Fruit fly (Drosophila melanogaster) whole organism, embryonic: ENCODE data around the gene Suv3.

Source experiments
- Atf6 ChIP-seq: fragments of 200-800 bp; sonication (Bioruptor generic); IDR thresholded peaks from 2 replicates; pipeline ENCODE4 v1.3.6; 2022; ENCODE audit warnings: missing biosample characterization, missing genetic modification characterization
- Bgb ChIP-seq: fragments of 200-800 bp; sonication (Bioruptor generic); IDR thresholded peaks from 2 replicates; pipeline ENCODE4 v1.3.6; 2022; ENCODE audit warnings: missing biosample characterization, missing genetic modification characterization; ENCODE audit not compliant: partially characterized antibody
- CG10267 ChIP-seq: fragments of 200-800 bp; sonication (Bioruptor generic); optimal IDR thresholded peaks from 2 replicates; lab custom pipeline; 2018; ENCODE audit warnings: missing biosample characterization, mild to moderate bottlenecking, missing genetic modification characterization, moderate library complexity
- CG10366 ChIP-seq: fragments of 200-800 bp; sonication (Bioruptor generic); IDR thresholded peaks from 2 replicates; pipeline ENCODE4 v1.3.6; 2022; ENCODE audit warnings: missing biosample characterization, missing genetic modification characterization
- CG11247 ChIP-seq: fragments of 200-800 bp; sonication (Bioruptor generic); IDR thresholded peaks from 2 replicates; pipeline ENCODE4 v1.3.6; 2022; ENCODE audit warnings: missing biosample characterization, missing genetic modification characterization
- CG12071 ChIP-seq: fragments of 200-800 bp; sonication (Bioruptor generic); optimal IDR thresholded peaks from 3 replicates; lab custom pipeline; 2018; ENCODE audit warnings: missing biosample characterization, mild to moderate bottlenecking, missing genetic modification characterization
- CG12942 ChIP-seq: fragments of 200-800 bp; sonication (Bioruptor generic); optimal IDR thresholded peaks from 3 replicates; lab custom pipeline; 2016; ENCODE audit warnings: missing biosample characterization, missing genetic modification characterization
- CG13424 ChIP-seq: fragments of 200-800 bp; sonication (Bioruptor generic); optimal IDR thresholded peaks from 2 replicates; lab custom pipeline; 2019; ENCODE audit warnings: missing biosample characterization, mild to moderate bottlenecking, missing genetic modification characterization, moderate library complexity
- CG15073 ChIP-seq: fragments of 200-800 bp; sonication (Bioruptor generic); optimal IDR thresholded peaks from 2 replicates; lab custom pipeline; 2016; ENCODE audit warnings: missing biosample characterization, missing genetic modification characterization
- CG15479 ChIP-seq: fragments of 200-800 bp; sonication (Bioruptor generic); optimal IDR thresholded peaks from 3 replicates; lab custom pipeline; 2019; ENCODE audit warnings: missing biosample characterization, mild to moderate bottlenecking, missing genetic modification characterization, moderate library complexity
- CG16863 ChIP-seq: fragments of 200-800 bp; sonication (Bioruptor generic); optimal IDR thresholded peaks from 3 replicates; lab custom pipeline; 2016; ENCODE audit warnings: missing biosample characterization, missing genetic modification characterization
- CG30403 ChIP-seq: fragments of 200-800 bp; sonication (Bioruptor generic); optimal IDR thresholded peaks from 3 replicates; lab custom pipeline; 2016; ENCODE audit warnings: missing biosample characterization, missing genetic modification characterization
- CG3065 ChIP-seq: fragments of 200-800 bp; sonication (Bioruptor generic); optimal IDR thresholded peaks from 2 replicates; lab custom pipeline; 2016; ENCODE audit warnings: missing biosample characterization, missing genetic modification characterization
- CG32772 ChIP-seq: fragments of 200-800 bp; sonication (Bioruptor generic); IDR thresholded peaks from 2 replicates; pipeline ENCODE4 v1.3.6; 2022; ENCODE audit warnings: missing biosample characterization, missing genetic modification characterization
- CG34224 ChIP-seq: fragments of 200-800 bp; sonication (Bioruptor generic); IDR thresholded peaks from 3 replicates; pipeline ENCODE4 v1.3.6; 2022; ENCODE audit warnings: missing biosample characterization, missing genetic modification characterization; ENCODE audit not compliant: partially characterized antibody
- CG34422 ChIP-seq: fragments of 200-800 bp; sonication (Bioruptor generic); IDR thresholded peaks from 3 replicates; pipeline ENCODE4 v1.3.6; 2022; ENCODE audit warnings: missing biosample characterization, missing genetic modification characterization
- CG6765 ChIP-seq: fragments of 200-800 bp; sonication (Bioruptor generic); optimal IDR thresholded peaks from 3 replicates; lab custom pipeline; 2017; ENCODE audit warnings: missing biosample characterization, mild to moderate bottlenecking, missing genetic modification characterization
- CG6854 ChIP-seq: fragments of 200-800 bp; sonication (Bioruptor generic); optimal IDR thresholded peaks from 3 replicates; lab custom pipeline; 2017; ENCODE audit warnings: missing biosample characterization, mild to moderate bottlenecking, missing genetic modification characterization
- CG7372 ChIP-seq: fragments of 200-800 bp; sonication (Bioruptor generic); IDR thresholded peaks from 2 replicates; pipeline ENCODE4 v1.3.6; 2022; ENCODE audit warnings: missing biosample characterization, missing genetic modification characterization
- CG9609 ChIP-seq: fragments of 200-800 bp; sonication (Bioruptor generic); optimal IDR thresholded peaks from 3 replicates; lab custom pipeline; 2016; ENCODE audit warnings: missing biosample characterization, missing genetic modification characterization
- CG9727 ChIP-seq: fragments of 200-800 bp; sonication (Bioruptor generic); optimal IDR thresholded peaks from 3 replicates; lab custom pipeline; 2017; ENCODE audit warnings: missing biosample characterization, mild to moderate bottlenecking, missing genetic modification characterization
- D19A ChIP-seq: fragments of 200-800 bp; optimal IDR thresholded peaks from 3 replicates; lab custom pipeline; 2019; ENCODE audit warnings: missing biosample characterization, mild to moderate bottlenecking, missing genetic modification characterization, moderate library complexity
- Dad ChIP-seq: fragments of 200-800 bp; sonication (Bioruptor generic); optimal IDR thresholded peaks from 3 replicates; lab custom pipeline; 2016; ENCODE audit warnings: missing biosample characterization, missing genetic modification characterization
- E2f2 ChIP-seq: fragments of 200-800 bp; sonication (Bioruptor generic); IDR thresholded peaks from 2 replicates; pipeline ENCODE4 v1.3.6; 2022; ENCODE audit warnings: missing biosample characterization, missing genetic modification characterization
- Eip74EF ChIP-seq, 2 experiments: fragments of 200-800 bp in 1 of 2; fragments of >200 bp in 1 of 2; sonication (Bioruptor generic) in 1 of 2; optimal IDR thresholded peaks; 2 replicates each; lab custom pipeline; 2017 to 2019; ENCODE audit warnings: missing biosample characterization in 2 of 2, missing genetic modification characterization in 2 of 2, mild to moderate bottlenecking in 1 of 2, moderate library complexity in 1 of 2
- HmgD ChIP-seq: fragments of 200-800 bp; sonication (Bioruptor generic); optimal IDR thresholded peaks from 3 replicates; lab custom pipeline; 2016; ENCODE audit warnings: missing biosample characterization, missing genetic modification characterization
- Lhr ChIP-seq: fragments of 200-800 bp; sonication (Bioruptor generic); optimal IDR thresholded peaks from 3 replicates; lab custom pipeline; 2017; ENCODE audit warnings: mild to moderate bottlenecking, missing biosample characterization, missing genetic modification reagents, missing genetic modification characterization
- NFAT ChIP-seq: fragments of 200-800 bp; sonication (Bioruptor generic); IDR thresholded peaks from 2 replicates; pipeline ENCODE4 v1.3.6; 2022; ENCODE audit warnings: missing biosample characterization, missing genetic modification characterization
- NK7.1 ChIP-seq: fragments of 200-800 bp; sonication (Bioruptor generic); optimal IDR thresholded peaks from 3 replicates; lab custom pipeline; 2016; ENCODE audit warnings: missing biosample characterization, missing genetic modification characterization
- Nf-YB ChIP-seq: fragments of 200-800 bp; sonication (Bioruptor generic); optimal IDR thresholded peaks from 3 replicates; lab custom pipeline; 2019; ENCODE audit warnings: missing biosample characterization, mild to moderate bottlenecking, missing genetic modification characterization, moderate library complexity
- Oaz ChIP-seq: fragments of 200-800 bp; sonication (Bioruptor generic); IDR thresholded peaks from 2 replicates; pipeline ENCODE4 v1.3.6; 2022; ENCODE audit warnings: missing biosample characterization, missing genetic modification characterization
- Optix ChIP-seq: fragments of 200-800 bp; sonication (Bioruptor generic); IDR thresholded peaks from 3 replicates; pipeline ENCODE4 v1.3.6; 2022; ENCODE audit warnings: missing biosample characterization, missing genetic modification characterization
- PHDP ChIP-seq: fragments of 200-800 bp; sonication (Bioruptor generic); optimal IDR thresholded peaks from 3 replicates; lab custom pipeline; 2018; ENCODE audit warnings: missing biosample characterization, mild to moderate bottlenecking, missing genetic modification characterization, moderate library complexity
- Trl ChIP-seq, 3 experiments: fragments of >200 bp in 2 of 3; fragments of 200-800 bp in 1 of 3; sonication (Bioruptor generic) in 1 of 3; optimal IDR thresholded peaks; 2 replicates in 1 of 3; 3 replicates in 2 of 3; lab custom pipeline; 2016 to 2017; ENCODE audit warnings: missing biosample characterization in 1 of 3, missing genetic modification characterization in 1 of 3
- abd-A ChIP-seq: fragments of 200-800 bp; sonication (Bioruptor generic); optimal IDR thresholded peaks from 3 replicates; lab custom pipeline; 2019; ENCODE audit warnings: missing biosample characterization, mild to moderate bottlenecking, missing genetic modification characterization, moderate library complexity
- amos ChIP-seq: fragments of 200-800 bp; sonication (Bioruptor generic); IDR thresholded peaks from 2 replicates; pipeline ENCODE4 v1.3.6; 2022; ENCODE audit warnings: missing biosample characterization, missing genetic modification characterization; ENCODE audit not compliant: partially characterized antibody
- cas ChIP-seq: fragments of 200-800 bp; sonication (Bioruptor generic); IDR thresholded peaks from 2 replicates; pipeline ENCODE4 v1.3.6; 2022; ENCODE audit warnings: missing biosample characterization, missing genetic modification characterization
- chif ChIP-seq, 2 experiments: fragments of 200-800 bp; sonication (Bioruptor generic); optimal IDR thresholded peaks; 3 replicates each; lab custom pipeline; 2016; ENCODE audit warnings: missing biosample characterization in 2 of 2, missing genetic modification characterization in 2 of 2
- corto ChIP-seq: fragments of 200-800 bp; sonication (Bioruptor generic); optimal IDR thresholded peaks from 2 replicates; lab custom pipeline; 2016; ENCODE audit warnings: missing biosample characterization, mild to moderate bottlenecking, missing genetic modification characterization, moderate library complexity
- en ChIP-seq: fragments of 200-800 bp; sonication (Bioruptor generic); optimal IDR thresholded peaks from 2 replicates; lab custom pipeline; 2016; ENCODE audit warnings: missing biosample characterization, missing genetic modification characterization
- fd64A ChIP-seq: fragments of 200-800 bp; sonication (Bioruptor generic); optimal IDR thresholded peaks from 3 replicates; lab custom pipeline; 2018; ENCODE audit warnings: missing biosample characterization, mild to moderate bottlenecking, missing genetic modification characterization
- fu2 ChIP-seq: fragments of 200-800 bp; sonication (Bioruptor generic); optimal IDR thresholded peaks from 2 replicates; lab custom pipeline; 2016; ENCODE audit warnings: missing biosample characterization, missing genetic modification characterization
- gsb ChIP-seq: fragments of 200-800 bp; sonication (Bioruptor generic); IDR thresholded peaks from 2 replicates; pipeline ENCODE4 v1.3.6; 2022; ENCODE audit warnings: missing biosample characterization, missing genetic modification characterization
- insv ChIP-seq, 2 experiments: fragments of 200-800 bp; sonication (Bioruptor generic); optimal IDR thresholded peaks; 3 replicates each; lab custom pipeline; 2016 to 2018; ENCODE audit warnings: missing biosample characterization in 2 of 2, missing genetic modification characterization in 2 of 2
- lmd ChIP-seq: fragments of 200-800 bp; sonication (Bioruptor generic); IDR thresholded peaks from 2 replicates; pipeline ENCODE4 v1.3.6; 2022; ENCODE audit warnings: missing biosample characterization, missing genetic modification characterization
- pnt ChIP-seq: fragments of 200-800 bp; sonication (Bioruptor generic); optimal IDR thresholded peaks from 3 replicates; lab custom pipeline; 2016; ENCODE audit warnings: missing biosample characterization, missing genetic modification characterization
- schlank ChIP-seq: fragments of 200-800 bp; sonication (Bioruptor generic); optimal IDR thresholded peaks from 2 replicates; lab custom pipeline; 2018; ENCODE audit warnings: missing biosample characterization, mild to moderate bottlenecking, missing genetic modification characterization
- sna ChIP-seq: fragments of 200-800 bp; sonication (Bioruptor generic); IDR thresholded peaks from 2 replicates; pipeline ENCODE4 v1.3.6; 2022; ENCODE audit warnings: missing biosample characterization, missing genetic modification characterization; ENCODE audit not compliant: partially characterized antibody
- sob ChIP-seq: fragments of 200-800 bp; sonication (Bioruptor generic); IDR thresholded peaks from 2 replicates; pipeline ENCODE4 v1.3.6; 2022; ENCODE audit warnings: missing biosample characterization, missing genetic modification characterization
- twi ChIP-seq: fragments of 200-800 bp; optimal IDR thresholded peaks from 2 replicates; lab custom pipeline; 2019; ENCODE audit warnings: missing biosample characterization, mild to moderate bottlenecking, missing genetic modification characterization, moderate library complexity

Gene Suv3

dm6 chr3R:4333964-4334363 is 22.6 kb downstream of the Suv3 start, which contains the start of gene CG9776 (continued):
- peak; percentile 99 for TF ChIP-seq Bgb
- peak; percentile 44 for TF ChIP-seq CG15479 (GFP tag; lab: Kevin White, UChicago)
- TF ChIP-seq Eip74EF (GFP tag; optimal IDR thresholded peaks at IDR 0.05; lab: Kevin White, UChicago), result peak in 1 of 2 experiments; percentile 48
- TF ChIP-seq CG13424 (tag; lab: Kevin White, UChicago), result peak; percentile 62
- TF ChIP-seq CG10267 (tag; lab: Kevin White, UChicago), result peak; percentile 75
- TF ChIP-seq gsb (GFP tag; lab: Robert Waterston, UW), result no peak
- TF ChIP-seq lmd (GFP tag; lab: Robert Waterston, UW), result peak; percentile 53; the same call in 1 of the 2 replicates
- peak; percentile 45 for TF ChIP-seq E2f2
- TF ChIP-seq NFAT, result peak; percentile 43; the same call in 1 of the 2 replicates
- peak; percentile 61; the same call in 2 of the 3 replicates for TF ChIP-seq CG34422 (GFP tag; lab: Robert Waterston, UW)
- no peak for TF ChIP-seq CG6765 (GFP tag; lab: Kevin White, UChicago)
- peak; percentile 99 for TF ChIP-seq amos (GFP tag; lab: Robert Waterston, UW)
- peak; percentile 97 for TF ChIP-seq CG34224 (GFP tag; lab: Robert Waterston, UW)
- peak; percentile 52 for TF ChIP-seq Dad
- TF ChIP-seq schlank (tag; lab: Kevin White, UChicago), result no peak
- TF ChIP-seq NK7.1 (GFP tag; lab: Kevin White, UChicago), result peak; percentile 49
- peak in 1 of 2 experiments; percentile 7 for TF ChIP-seq insv (GFP tag; optimal IDR thresholded peaks at IDR 0.05; lab: Kevin White, UChicago)
- TF ChIP-seq CG7372 (GFP tag; lab: Robert Waterston, UW), result peak; percentile 32; the same call in 1 of the 2 replicates
- TF ChIP-seq twi, result no peak
- peak; percentile 65 for TF ChIP-seq CG9609 (GFP tag; lab: Kevin White, UChicago)
- no peak for TF ChIP-seq corto (GFP tag; lab: Kevin White, UChicago)
- TF ChIP-seq chif (GFP tag; optimal IDR thresholded peaks at IDR 0.05; lab: Kevin White, UChicago), result peak; percentile 15 to 74
- TF ChIP-seq cas (GFP tag; lab: Robert Waterston, UW), result no peak
- TF ChIP-seq CG10366 (GFP tag; lab: Robert Waterston, UW), result peak; percentile 53
- peak; percentile 94 for TF ChIP-seq Lhr
- TF ChIP-seq CG11247, result peak; percentile 23; the same call in 1 of the 2 replicates
- peak; percentile 73 for TF ChIP-seq CG30403 (GFP tag; lab: Kevin White, UChicago)
- no peak for TF ChIP-seq PHDP (tag; lab: Kevin White, UChicago)
- TF ChIP-seq CG12942, result peak; percentile 56
- no peak for TF ChIP-seq fd64A (GFP tag; lab: Kevin White, UChicago)
- peak; percentile 39 for TF ChIP-seq CG3065
- TF ChIP-seq abd-A (tag; lab: Kevin White, UChicago), result no peak
- TF ChIP-seq Trl (optimal IDR thresholded peaks at IDR 0.05; lab: Kevin White, UChicago), result no peak
- TF ChIP-seq Trl (GFP tag; optimal IDR thresholded peaks at IDR 0.05; lab: Kevin White, UChicago), result peak; percentile 75
- peak; percentile 58; the same call in 2 of the 3 replicates for TF ChIP-seq Optix
- no peak for TF ChIP-seq CG6854
- TF ChIP-seq en (GFP tag; lab: Kevin White, UChicago), result no peak
- peak; percentile 85 for TF ChIP-seq D19A (tag; lab: Kevin White, UChicago)
- TF ChIP-seq CG32772 (GFP tag; lab: Robert Waterston, UW), result no peak
- peak; percentile 52 for TF ChIP-seq fu2 (GFP tag; lab: Kevin White, UChicago)
- TF ChIP-seq CG15073 (GFP tag; lab: Kevin White, UChicago), result peak; percentile 5
- peak; percentile 65 for TF ChIP-seq CG16863 (GFP tag; lab: Kevin White, UChicago)
- TF ChIP-seq HmgD, result peak; percentile 85
- TF ChIP-seq sob (GFP tag; lab: Robert Waterston, UW), result peak; percentile 72
- no peak for TF ChIP-seq Nf-YB (GFP tag; lab: Kevin White, UChicago)
- peak; percentile 39; the same call in 1 of the 2 replicates for TF ChIP-seq Atf6
- TF ChIP-seq Oaz (GFP tag; lab: Robert Waterston, UW), result 0 out of 2 replicates have a peak, but pooled peaks have one; percentile 9
- peak; percentile 95 for TF ChIP-seq sna (GFP tag; lab: Robert Waterston, UW)
- no peak for TF ChIP-seq CG9727 (GFP tag; lab: Kevin White, UChicago)
- peak; percentile 65 for TF ChIP-seq pnt (GFP tag; lab: Kevin White, UChicago)
- no peak for TF ChIP-seq CG12071
